Worm (Caenorhabditis elegans) whole organism, young adult: ENCODE results near the gene ttx-3.

ENCODE experiments used
- B0019.2 ChIP-seq: fragments of 200-800 bp; sonication (Bioruptor generic); conservative IDR thresholded peaks from 2 replicates; pipeline ENCODE4 v1.3.6; 2022; ENCODE audit warnings: missing genetic modification reagents, missing genetic modification characterization, missing compliant biosample characterization
- C17E4.6 ChIP-seq: fragments of 200-800 bp; sonication (Bioruptor generic); IDR thresholded peaks from 2 replicates; pipeline ENCODE4 v1.3.6; 2022; ENCODE audit warnings: missing genetic modification reagents, missing genetic modification characterization, missing compliant biosample characterization
- F22D6.2 ChIP-seq: sonication (generic microtip); optimal IDR thresholded peaks from 2 replicates; lab custom pipeline; 2016; ENCODE audit warnings: mild to moderate bottlenecking, missing genetic modification characterization, missing compliant biosample characterization
- F23B12.7 ChIP-seq: sonication (generic microtip); optimal IDR thresholded peaks from 2 replicates; lab custom pipeline; 2017; ENCODE audit warnings: missing genetic modification characterization, mild to moderate bottlenecking, missing compliant biosample characterization, antibody characterized with exemption, moderate library complexity; ENCODE audit not compliant: insufficient read depth
- F33H1.4 ChIP-seq: fragments of 200-800 bp; sonication (Bioruptor generic); IDR thresholded peaks from 2 replicates; pipeline ENCODE4 v1.3.6; 2022; ENCODE audit warnings: missing genetic modification reagents, missing genetic modification characterization, missing compliant biosample characterization
- F49E8.2 ChIP-seq: sonication (generic microtip); optimal IDR thresholded peaks from 3 replicates; lab custom pipeline; 2017; ENCODE audit warnings: missing genetic modification characterization, mild to moderate bottlenecking, missing compliant biosample characterization, antibody characterized with exemption, moderate library complexity; ENCODE audit not compliant: insufficient read depth
- F52B5.7 ChIP-seq: sonication (generic microtip); optimal IDR thresholded peaks from 2 replicates; lab custom pipeline; 2016; ENCODE audit warnings: mild to moderate bottlenecking, missing genetic modification characterization, missing compliant biosample characterization
- F55B11.4 ChIP-seq: sonication (generic microtip); optimal IDR thresholded peaks from 2 replicates; lab custom pipeline; 2016; ENCODE audit warnings: missing compliant biosample characterization, missing genetic modification characterization, borderline replicate concordance; ENCODE audit not compliant: insufficient read depth
- T07F8.4 ChIP-seq: sonication (generic microtip); optimal IDR thresholded peaks from 2 replicates; lab custom pipeline; 2016; ENCODE audit warnings: mild to moderate bottlenecking, missing genetic modification characterization, moderate library complexity, missing compliant biosample characterization
- Y53G8AR.9 ChIP-seq: fragments of 200-800 bp; sonication (Bioruptor generic); conservative IDR thresholded peaks from 2 replicates; pipeline ENCODE4 v1.3.6; 2022; ENCODE audit warnings: missing genetic modification reagents, missing genetic modification characterization, missing compliant biosample characterization
- Y67H2A.10 ChIP-seq: fragments of 200-800 bp; sonication (Bioruptor generic); conservative IDR thresholded peaks from 2 replicates; pipeline ENCODE4 v1.3.6; 2022; ENCODE audit warnings: missing genetic modification reagents, missing genetic modification characterization, missing compliant biosample characterization
- akir-1 ChIP-seq: fragments of 200-800 bp; sonication (Bioruptor generic); optimal IDR thresholded peaks from 2 replicates; lab custom pipeline; 2018; ENCODE audit warnings: mild to moderate bottlenecking, missing genetic modification characterization, moderate library complexity, missing compliant biosample characterization
- aptf-2 ChIP-seq: fragments of 200-800 bp; sonication (Bioruptor generic); conservative IDR thresholded peaks from 2 replicates; pipeline ENCODE4 v1.3.6; 2022; ENCODE audit warnings: missing genetic modification reagents, missing genetic modification characterization, missing compliant biosample characterization
- atf-7 ChIP-seq: sonication (generic microtip); optimal IDR thresholded peaks from 2 replicates; lab custom pipeline; 2017; ENCODE audit warnings: mild to moderate bottlenecking, missing genetic modification characterization, missing compliant biosample characterization
- attf-5 ChIP-seq: fragments of 200-800 bp; sonication (Bioruptor generic); optimal IDR thresholded peaks from 2 replicates; lab custom pipeline; 2018; ENCODE audit warnings: mild to moderate bottlenecking, missing genetic modification characterization, missing compliant biosample characterization
- ccch-3 ChIP-seq: fragments of 200-800 bp; sonication (Bioruptor generic); optimal IDR thresholded peaks from 2 replicates; lab custom pipeline; 2018; ENCODE audit warnings: mild to moderate bottlenecking, missing genetic modification characterization, missing compliant biosample characterization
- ceh-58 ChIP-seq: fragments of 200-800 bp; sonication (Bioruptor generic); IDR thresholded peaks from 2 replicates; pipeline ENCODE4 v1.3.6; 2022; ENCODE audit warnings: missing genetic modification characterization, missing compliant biosample characterization
- dpff-1 ChIP-seq: sonication (generic microtip); optimal IDR thresholded peaks from 2 replicates; lab custom pipeline; 2017; ENCODE audit warnings: mild to moderate bottlenecking, missing genetic modification characterization, missing compliant biosample characterization
- dpl-1 ChIP-seq: fragments of 150-350 bp; optimal IDR thresholded peaks from 2 replicates; lab custom pipeline; 2014; ENCODE audit warnings: missing biosample characterization, missing genetic modification reagents, missing genetic modification characterization
- egl-18 ChIP-seq: fragments of 200-800 bp; sonication (Bioruptor generic); IDR thresholded peaks from 2 replicates; pipeline ENCODE4 v1.3.6; 2022; ENCODE audit warnings: missing genetic modification reagents, missing genetic modification characterization, missing compliant biosample characterization
- egl-44 ChIP-seq: fragments of 200-800 bp; sonication (Bioruptor generic); IDR thresholded peaks from 2 replicates; pipeline ENCODE4 v1.3.6; 2022; ENCODE audit warnings: missing genetic modification reagents, missing genetic modification characterization, missing compliant biosample characterization
- ets-4 ChIP-seq: fragments of 200-800 bp; sonication (Bioruptor generic); optimal IDR thresholded peaks from 2 replicates; lab custom pipeline; 2018; ENCODE audit warnings: mild to moderate bottlenecking, missing genetic modification characterization, missing compliant biosample characterization
- hlh-12 ChIP-seq: sonication (generic microtip); optimal IDR thresholded peaks from 2 replicates; lab custom pipeline; 2016; ENCODE audit warnings: missing genetic modification characterization, missing compliant biosample characterization
- lag-1 ChIP-seq: fragments of 200-800 bp; sonication (Bioruptor generic); IDR thresholded peaks from 2 replicates; pipeline ENCODE4 v1.3.6; 2022; ENCODE audit warnings: missing genetic modification reagents, missing genetic modification characterization, missing compliant biosample characterization
- lsl-1 ChIP-seq: fragments of 200-800 bp; sonication (Bioruptor generic); optimal IDR thresholded peaks from 2 replicates; lab custom pipeline; 2018; ENCODE audit warnings: mild to moderate bottlenecking, missing genetic modification characterization, moderate library complexity, missing compliant biosample characterization
- madf-10 ChIP-seq: sonication (generic microtip); optimal IDR thresholded peaks from 2 replicates; lab custom pipeline; 2016; ENCODE audit warnings: mild to moderate bottlenecking, missing genetic modification characterization, missing compliant biosample characterization
- madf-3 ChIP-seq: fragments of 200-800 bp; sonication (Bioruptor generic); IDR thresholded peaks from 2 replicates; pipeline ENCODE4 v1.3.6; 2022; ENCODE audit warnings: missing genetic modification reagents, missing genetic modification characterization, missing compliant biosample characterization
- madf-6 ChIP-seq: fragments of 200-800 bp; sonication (Bioruptor generic); IDR thresholded peaks from 2 replicates; pipeline ENCODE4 v1.3.6; 2022; ENCODE audit warnings: missing genetic modification reagents, missing genetic modification characterization, missing compliant biosample characterization
- madf-8 ChIP-seq: fragments of 200-800 bp; sonication (Bioruptor generic); conservative IDR thresholded peaks from 2 replicates; pipeline ENCODE4 v1.3.6; 2022; ENCODE audit warnings: missing genetic modification reagents, missing genetic modification characterization, missing compliant biosample characterization
- mcd-1 ChIP-seq: fragments of 200-800 bp; sonication (Bioruptor generic); IDR thresholded peaks from 2 replicates; pipeline ENCODE4 v1.3.6; 2022; ENCODE audit warnings: missing genetic modification reagents, missing genetic modification characterization, missing compliant biosample characterization
- mes-4 ChIP-seq: sonication (generic microtip); optimal IDR thresholded peaks from 2 replicates; lab custom pipeline; 2016; ENCODE audit warnings: missing genotype, missing genetic modification characterization, missing compliant biosample characterization
- nfya-2 ChIP-seq: fragments of 200-800 bp; sonication (Bioruptor generic); IDR thresholded peaks from 2 replicates; pipeline ENCODE4 v1.3.6; 2022; ENCODE audit warnings: missing genetic modification reagents, missing genetic modification characterization, missing compliant biosample characterization
- nhr-120 ChIP-seq: fragments of 200-800 bp; sonication (Bioruptor generic); IDR thresholded peaks from 2 replicates; pipeline ENCODE4 v1.3.6; 2022; ENCODE audit warnings: missing genetic modification characterization, missing compliant biosample characterization
- nhr-179 ChIP-seq: sonication (generic microtip); optimal IDR thresholded peaks from 2 replicates; lab custom pipeline; 2016; ENCODE audit warnings: mild to moderate bottlenecking, missing genetic modification characterization, missing compliant biosample characterization
- nhr-90 ChIP-seq: sonication (generic microtip); optimal IDR thresholded peaks from 2 replicates; lab custom pipeline; 2016; ENCODE audit warnings: missing genotype, mild to moderate bottlenecking, missing genetic modification characterization, missing compliant biosample characterization
- pbrm-1 ChIP-seq: fragments of 200-800 bp; sonication (Bioruptor generic); IDR thresholded peaks from 2 replicates; pipeline ENCODE4 v1.3.6; 2022; ENCODE audit warnings: missing genetic modification reagents, missing genetic modification characterization, missing compliant biosample characterization
- pha-4 ChIP-seq: fragments of 150-350 bp; sonication (generic microtip); optimal IDR thresholded peaks from 2 replicates; lab custom pipeline; 2014; ENCODE audit warnings: missing biosample characterization, missing genetic modification reagents, missing genetic modification characterization
- rpc-1 ChIP-seq, 2 experiments: fragments of 150-350 bp in 1 of 2; sonication (generic microtip) in 1 of 2; optimal IDR thresholded peaks; 2 replicates each; lab custom pipeline; 2014 to 2018; ENCODE audit warnings: missing biosample characterization in 1 of 2, missing genetic modification characterization in 1 of 2, missing genetic modification reagents in 1 of 2, missing genotype in 1 of 2
- sdz-38 ChIP-seq: sonication (generic microtip); optimal IDR thresholded peaks from 2 replicates; lab custom pipeline; 2016; ENCODE audit warnings: missing genotype, missing genetic modification characterization, missing compliant biosample characterization
- snpc-1.1 ChIP-seq: sonication (generic microtip); optimal IDR thresholded peaks from 2 replicates; lab custom pipeline; 2017; ENCODE audit warnings: missing genetic modification characterization, mild to moderate bottlenecking, missing compliant biosample characterization, antibody characterized with exemption, moderate library complexity, missing genotype, missing genetic modification reagents; ENCODE audit not compliant: insufficient read depth
- snpc-4 ChIP-seq, 5 experiments: fragments of 150-350 bp in 1 of 5; sonication (generic microtip) in 4 of 5; optimal IDR thresholded peaks; 2 replicates each; lab custom pipeline; 2014 to 2018; ENCODE audit warnings: missing genetic modification characterization in 5 of 5, missing biosample characterization in 3 of 5, antibody characterized with exemption in 2 of 5, mild to moderate bottlenecking in 2 of 5, missing compliant biosample characterization in 2 of 5, missing genotype in 2 of 5, moderate library complexity in 2 of 5, missing genetic modification reagents in 1 of 5
- somi-1 ChIP-seq: fragments of 200-800 bp; sonication (Bioruptor generic); optimal IDR thresholded peaks from 2 replicates; lab custom pipeline; 2018; ENCODE audit warnings: mild to moderate bottlenecking, missing genetic modification characterization, missing compliant biosample characterization
- tbp1 ChIP-seq: fragments of 200-800 bp; sonication (Bioruptor generic); optimal IDR thresholded peaks from 2 replicates; lab custom pipeline; 2018; ENCODE audit warnings: mild to moderate bottlenecking, missing genetic modification characterization, missing compliant biosample characterization
- zfh-2 ChIP-seq: fragments of 200-800 bp; sonication (Bioruptor generic); conservative IDR thresholded peaks from 2 replicates; pipeline ENCODE4 v1.3.6; 2022; ENCODE audit warnings: missing genetic modification reagents, missing genetic modification characterization, missing compliant biosample characterization
- ztf-26 ChIP-seq: sonication (generic microtip); optimal IDR thresholded peaks from 2 replicates; lab custom pipeline; 2017; ENCODE audit warnings: missing genetic modification characterization, missing compliant biosample characterization
- ztf-28 ChIP-seq: fragments of 200-800 bp; sonication (Bioruptor generic); IDR thresholded peaks from 2 replicates; pipeline ENCODE4 v1.3.6; 2022; ENCODE audit warnings: missing genetic modification reagents, missing genetic modification characterization, missing compliant biosample characterization
- ztf-6 ChIP-seq: fragments of 200-800 bp; sonication (Bioruptor generic); IDR thresholded peaks from 2 replicates; pipeline ENCODE4 v1.3.6; 2022; ENCODE audit warnings: missing genetic modification reagents, missing genetic modification characterization, missing compliant biosample characterization

The ttx-3 gene

ce11 chrX:11791364-11792221 lies 22.4 kb upstream of the ttx-3 start (continued):
- TF ChIP-seq mes-4 (no peak), sdz-38 (tag; lab: Kevin White, UChicago) (no peak), F52B5.7 (no peak), nhr-179 (tag; lab: Kevin White, UChicago) (no peak), mcd-1 (GFP tag; lab: Robert Waterston, UW) (no peak), F55B11.4 (tag; lab: Kevin White, UChicago) (no peak), rpc-1 (optimal IDR thresholded peaks at IDR 0.05; lab: Kevin White, UChicago) (no peak), rpc-1 (tag; optimal IDR thresholded peaks at IDR 0.05; lab: Kevin White, UChicago) (no peak), egl-44 (no peak), zfh-2 (GFP tag; lab: Robert Waterston, UW) (peak; percentile 74), tbp1 (GFP tag; lab: Kevin White, UChicago) (no peak), nhr-90 (peak; percentile 62), B0019.2 (GFP tag; lab: Robert Waterston, UW) (no peak), ztf-26 (tag; lab: Kevin White, UChicago) (no peak), madf-8 (GFP tag; lab: Robert Waterston, UW) (no peak), atf-7 (no peak), nfya-2 (GFP tag; lab: Robert Waterston, UW) (no peak), madf-6 (GFP tag; lab: Robert Waterston, UW) (no peak), dpl-1 (no peak), F22D6.2 (no peak), Y67H2A.10 (GFP tag; lab: Robert Waterston, UW) (no peak), pbrm-1 (GFP tag; lab: Robert Waterston, UW) (no peak), ztf-6 (GFP tag; lab: Robert Waterston, UW) (no peak), aptf-2 (GFP tag; lab: Robert Waterston, UW) (no peak), ztf-28 (no peak), dpff-1 (tag; lab: Kevin White, UChicago) (no peak), F23B12.7 (tag; lab: Kevin White, UChicago) (no peak), F33H1.4 (no peak), C17E4.6 (GFP tag; lab: Robert Waterston, UW) (no peak), hlh-12 (tag; lab: Kevin White, UChicago) (no peak), snpc-1.1 (tag; lab: Kevin White, UChicago) (no peak), pha-4 (no peak), Y53G8AR.9 (GFP tag; lab: Robert Waterston, UW) (no peak), madf-3 (no peak), akir-1 (GFP tag; lab: Kevin White, UChicago) (peak; percentile 3), attf-5 (no peak), ccch-3 (no peak), ets-4 (peak; percentile 76), T07F8.4 (no peak), lsl-1 (no peak), somi-1 (no peak), nhr-120 (no peak), lag-1 (GFP tag; lab: Robert Waterston, UW) (no peak), F49E8.2 (tag; lab: Kevin White, UChicago) (no peak), snpc-4 (GFP tag; optimal IDR thresholded peaks at IDR 0.05; lab: Kevin White, UChicago) (no peak), snpc-4 (tag; optimal IDR thresholded peaks at IDR 0.05; lab: Kevin White, UChicago) (peak in 1 of 4 experiments; percentile 5), ceh-58 (GFP tag; lab: Robert Waterston, UW) (no peak), egl-18 (GFP tag; lab: Robert Waterston, UW) (no peak), madf-10 (tag; lab: Kevin White, UChicago) (peak; percentile 7)
